Fruit fly (Drosophila melanogaster): Measurements from ENCODE around the gene CG4661.
A peak's percentile ranks its signal among the peaks of the same experiment; 100 is the strongest.

CG4661 gene

DNA sequence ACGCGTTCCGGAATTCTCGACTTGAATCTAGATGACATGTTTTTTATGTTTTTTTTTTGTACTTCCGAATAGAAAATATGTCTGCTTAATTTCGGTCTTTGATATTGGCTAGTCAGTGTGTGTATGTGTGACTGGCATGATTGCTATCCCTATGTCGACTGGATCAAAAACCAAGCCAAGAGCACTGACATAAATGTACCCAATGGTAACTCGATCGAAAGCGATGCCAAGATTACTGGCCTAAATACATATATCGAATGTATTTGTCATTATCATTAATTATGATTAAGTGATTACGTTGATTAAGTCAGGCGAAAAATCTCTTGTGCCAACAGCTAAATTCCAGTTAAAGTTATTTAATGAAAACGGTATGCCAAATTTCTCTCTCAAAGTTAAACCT lies at the start of gene CG4661:
Gene CG4661 (minus strand): TSS at position 101 of the 400 bp plus-strand sequence.
- no peak for TF ChIP-seq pad (GFP tag; optimal IDR thresholded peaks at IDR 0.05)
- TF ChIP-seq bab1 (GFP tag; optimal IDR thresholded peaks at IDR 0.05) = no peak
- no peak for TF ChIP-seq CG12768 (GFP tag; optimal IDR thresholded peaks at IDR 0.05)
- TF ChIP-seq Clk (GFP tag; optimal IDR thresholded peaks at IDR 0.05) = no peak
- no peak for TF ChIP-seq Crg-1 (GFP tag; optimal IDR thresholded peaks at IDR 0.05)
- TF ChIP-seq CG1620 (GFP tag; optimal IDR thresholded peaks at IDR 0.05) = no peak
- TF ChIP-seq cnc (optimal IDR thresholded peaks at IDR 0.05) = no peak
- TF ChIP-seq CG5204 (GFP tag; optimal IDR thresholded peaks at IDR 0.05) = no peak
- TF ChIP-seq CG7045 (GFP tag; optimal IDR thresholded peaks at IDR 0.05) = no peak
- no peak for TF ChIP-seq toe (GFP tag; optimal IDR thresholded peaks at IDR 0.05)
- TF ChIP-seq tj (GFP tag; optimal IDR thresholded peaks at IDR 0.05) = no peak
- no peak for TF ChIP-seq Mnt (GFP tag; optimal IDR thresholded peaks at IDR 0.05)
- TF ChIP-seq CG11617 (GFP tag; optimal IDR thresholded peaks at IDR 0.05) = no peak
- TF ChIP-seq ovo (GFP tag; optimal IDR thresholded peaks at IDR 0.05) = no peak
- no peak for TF ChIP-seq CG33017 (tag; optimal IDR thresholded peaks at IDR 0.05)
- TF ChIP-seq kay (GFP tag; ENCODE audit: borderline replicate concordance) = no peak
- TF ChIP-seq Hr96 (GFP tag; optimal IDR thresholded peaks at IDR 0.05) = no peak
- no peak for TF ChIP-seq CG7101 (tag; optimal IDR thresholded peaks at IDR 0.05)
- no peak for TF ChIP-seq CG14711 (tag; optimal IDR thresholded peaks at IDR 0.05)
- TF ChIP-seq cic (GFP tag; optimal IDR thresholded peaks at IDR 0.05) = no peak

DNA sequence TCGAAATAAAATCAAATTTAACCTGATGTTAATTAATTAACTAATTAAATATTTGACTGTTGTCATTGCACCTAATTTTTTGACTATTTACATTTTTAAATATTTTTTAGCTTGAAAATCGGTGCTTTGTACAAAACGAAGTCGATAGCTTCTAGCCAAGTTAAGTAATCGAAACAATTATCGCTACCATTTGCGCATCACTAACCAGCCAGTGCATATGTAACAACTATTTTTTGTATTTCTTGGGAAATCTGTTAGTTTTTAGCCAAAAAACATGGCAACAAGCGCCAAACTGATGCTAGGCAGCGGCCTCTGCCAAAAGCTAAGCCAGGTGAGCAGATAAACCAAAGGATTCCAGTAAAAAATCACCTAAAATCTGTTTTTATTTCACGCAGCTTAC lies 49.4 kb upstream of the CG4661 start, which contains the start of gene mRpL49:
Gene mRpL49 (plus strand): TSS at position 192 of the 400 bp plus-strand sequence.
- TF ChIP-seq toe (GFP tag; optimal IDR thresholded peaks at IDR 0.05) (peak; percentile 14), Crg-1 (GFP tag; optimal IDR thresholded peaks at IDR 0.05) (no peak)

DNA sequence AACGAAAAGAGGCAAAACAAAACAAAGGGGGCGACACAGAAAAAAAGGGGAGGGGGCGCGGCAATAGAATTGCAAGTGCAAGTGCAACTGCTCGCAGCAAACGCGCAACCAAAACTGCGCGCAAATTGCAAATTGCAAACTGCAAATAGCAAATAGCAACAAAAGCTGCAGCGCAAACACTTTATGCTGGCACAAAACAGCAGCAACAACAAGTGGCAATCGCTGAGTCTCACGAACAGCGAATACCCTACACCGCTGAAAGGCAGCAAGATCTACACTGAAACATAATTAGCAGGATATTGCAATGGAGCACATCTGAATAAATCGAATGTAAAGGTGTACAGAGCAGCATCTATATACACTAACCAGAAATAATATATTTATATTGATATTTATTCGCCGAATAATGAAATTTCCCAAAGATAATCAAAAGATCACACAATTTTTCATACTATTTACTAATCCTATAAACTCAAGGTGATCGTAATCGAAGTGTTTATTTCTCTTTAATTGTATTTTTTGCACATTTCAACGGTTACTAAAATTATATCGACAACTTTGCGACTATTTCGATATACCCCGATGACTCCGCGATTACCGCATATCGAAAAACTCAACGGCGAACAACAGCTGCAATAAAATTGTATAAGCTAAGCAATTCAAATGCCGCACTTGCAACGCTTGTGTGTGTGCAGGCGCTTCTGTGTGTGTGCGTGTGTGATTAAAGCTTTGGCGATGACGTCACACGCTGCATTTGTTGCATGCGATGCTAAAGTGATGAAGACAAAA lies 48.6 kb upstream of the CG4661 start, which contains the start of gene CG4404:
Gene CG4404 (minus strand): TSS at position 118 of the 789 bp plus-strand sequence.
- TF ChIP-seq Mnt (GFP tag; optimal IDR thresholded peaks at IDR 0.05) = no peak
- no peak for TF ChIP-seq cic (GFP tag; optimal IDR thresholded peaks at IDR 0.05)
- no peak for TF ChIP-seq CG14711 (tag; optimal IDR thresholded peaks at IDR 0.05)
- TF ChIP-seq tj (GFP tag; optimal IDR thresholded peaks at IDR 0.05) = peak; percentile 96
- TF ChIP-seq Crg-1 (GFP tag; optimal IDR thresholded peaks at IDR 0.05) = no peak
- TF ChIP-seq CG7045 (GFP tag; optimal IDR thresholded peaks at IDR 0.05) = no peak
- no peak for TF ChIP-seq pad (GFP tag; optimal IDR thresholded peaks at IDR 0.05)
- peak; percentile 14 for TF ChIP-seq CG1620 (GFP tag; optimal IDR thresholded peaks at IDR 0.05)
- TF ChIP-seq kay (GFP tag; ENCODE audit: borderline replicate concordance) = no peak
- TF ChIP-seq toe (GFP tag; optimal IDR thresholded peaks at IDR 0.05) = peak; percentile 29
- no peak for TF ChIP-seq CG33017 (tag; optimal IDR thresholded peaks at IDR 0.05)
- no peak for TF ChIP-seq ovo (GFP tag; optimal IDR thresholded peaks at IDR 0.05)
- TF ChIP-seq CG11617 (GFP tag; optimal IDR thresholded peaks at IDR 0.05) = peak; percentile 36
- TF ChIP-seq CG7101 (tag; optimal IDR thresholded peaks at IDR 0.05) = peak; percentile 13
- TF ChIP-seq CG5204 (GFP tag; optimal IDR thresholded peaks at IDR 0.05) = no peak
- TF ChIP-seq Clk (GFP tag; optimal IDR thresholded peaks at IDR 0.05) = no peak
- peak in 1 of 2 experiments; percentile 62 for TF ChIP-seq cnc (optimal IDR thresholded peaks at IDR 0.05)

DNA sequence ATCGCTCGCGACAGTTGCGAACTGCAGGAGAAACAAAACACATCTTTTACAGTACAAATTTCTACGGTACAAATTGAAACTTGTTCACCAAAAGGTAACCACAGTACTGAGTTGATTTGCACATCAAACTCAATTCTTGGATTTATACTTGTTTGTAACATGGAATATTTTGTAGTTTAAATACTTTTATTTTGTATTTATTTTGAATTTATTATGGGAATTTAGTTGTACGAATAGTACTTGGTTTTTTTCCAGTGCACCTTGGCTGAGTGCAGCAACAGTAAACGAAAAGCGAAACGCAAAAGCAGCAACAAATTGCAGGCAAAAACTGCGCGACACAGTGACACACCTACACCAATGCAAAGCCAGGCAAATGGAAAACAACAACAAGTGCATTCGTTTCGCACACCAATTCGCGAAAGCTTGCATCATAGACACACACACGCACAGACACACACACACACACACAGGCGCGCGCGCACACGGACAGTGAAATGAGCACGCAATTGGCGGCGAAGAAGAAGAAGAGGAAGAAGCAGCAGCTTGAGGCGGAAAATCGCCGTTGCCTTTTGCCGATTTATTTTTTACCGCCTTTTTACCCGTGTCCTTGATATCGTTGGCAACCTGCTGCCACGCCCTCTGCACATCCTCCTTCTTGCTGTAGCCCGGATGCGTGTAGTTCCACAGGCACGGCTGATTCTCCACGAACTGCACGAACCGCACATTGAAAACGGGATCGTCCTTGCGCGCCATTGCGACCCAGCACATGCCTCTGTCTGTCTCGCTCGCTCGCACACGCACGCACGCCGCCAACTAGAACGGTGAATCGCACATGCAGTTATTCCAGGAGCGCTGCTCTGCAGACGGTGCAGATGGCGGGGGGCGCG lies 47.7 kb upstream of the CG4661 start:
- TF ChIP-seq CG7101 (tag; optimal IDR thresholded peaks at IDR 0.05) (peak; percentile 60), CG12768 (GFP tag; optimal IDR thresholded peaks at IDR 0.05) (no peak), CG5204 (GFP tag; optimal IDR thresholded peaks at IDR 0.05) (no peak), bab1 (GFP tag; optimal IDR thresholded peaks at IDR 0.05) (peak; percentile 52), ovo (GFP tag; optimal IDR thresholded peaks at IDR 0.05) (peak; percentile 97), tj (GFP tag; optimal IDR thresholded peaks at IDR 0.05) (no peak), toe (GFP tag; optimal IDR thresholded peaks at IDR 0.05) (no peak), CG11617 (GFP tag; optimal IDR thresholded peaks at IDR 0.05) (no peak), CG1620 (GFP tag; optimal IDR thresholded peaks at IDR 0.05) (no peak), kay (GFP tag; ENCODE audit: borderline replicate concordance) (no peak), pad (GFP tag; optimal IDR thresholded peaks at IDR 0.05) (peak; percentile 49), Hr96 (GFP tag; optimal IDR thresholded peaks at IDR 0.05) (no peak), CG7045 (GFP tag; optimal IDR thresholded peaks at IDR 0.05) (no peak), Clk (GFP tag; optimal IDR thresholded peaks at IDR 0.05) (no peak), CG33017 (tag; optimal IDR thresholded peaks at IDR 0.05) (peak; percentile 33), Crg-1 (GFP tag; optimal IDR thresholded peaks at IDR 0.05) (no peak), cic (GFP tag; optimal IDR thresholded peaks at IDR 0.05) (peak; percentile 7), Mnt (GFP tag; optimal IDR thresholded peaks at IDR 0.05) (peak; percentile 91), cnc (optimal IDR thresholded peaks at IDR 0.05) (no peak), CG14711 (tag; optimal IDR thresholded peaks at IDR 0.05) (peak; percentile 46)

DNA sequence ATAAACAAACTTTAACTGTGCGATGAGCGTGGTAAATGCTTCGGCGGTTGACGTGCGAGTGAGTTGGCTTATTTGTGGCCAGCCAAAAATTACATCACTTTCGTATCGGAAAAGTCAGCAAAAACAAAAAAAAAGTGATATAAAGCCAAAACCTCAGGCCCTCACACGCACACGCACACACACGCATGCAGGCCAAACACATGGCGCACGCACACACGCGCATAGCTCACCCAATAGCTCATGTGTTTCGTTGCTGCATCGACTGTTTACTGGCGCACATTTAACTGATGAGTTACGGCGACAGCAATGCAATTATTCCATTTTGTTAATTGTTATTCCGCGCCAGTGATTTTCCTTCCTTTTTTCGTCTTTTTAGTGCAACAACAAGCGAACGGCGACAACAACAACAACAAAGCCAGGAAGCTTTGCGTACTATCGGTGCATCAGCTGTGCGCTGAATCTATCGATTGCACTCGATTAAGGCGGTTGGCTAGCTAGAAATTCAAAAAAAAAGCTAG lies 45.6 kb upstream of the CG4661 start, which contains the start of gene Flad1:
Gene Flad1 (minus strand): TSS at position 418 of the 518 bp plus-strand sequence.
- TF ChIP-seq Hr96 (GFP tag; optimal IDR thresholded peaks at IDR 0.05) = no peak
- no peak for TF ChIP-seq CG33017 (tag; optimal IDR thresholded peaks at IDR 0.05)
- TF ChIP-seq cnc (optimal IDR thresholded peaks at IDR 0.05) = no peak
- TF ChIP-seq pad (GFP tag; optimal IDR thresholded peaks at IDR 0.05) = peak; percentile 10
- TF ChIP-seq CG7101 (tag; optimal IDR thresholded peaks at IDR 0.05) = no peak
- TF ChIP-seq CG1620 (GFP tag; optimal IDR thresholded peaks at IDR 0.05) = no peak
- TF ChIP-seq toe (GFP tag; optimal IDR thresholded peaks at IDR 0.05) = no peak
- no peak for TF ChIP-seq kay (GFP tag; ENCODE audit: borderline replicate concordance)
- TF ChIP-seq CG11617 (GFP tag; optimal IDR thresholded peaks at IDR 0.05) = peak; percentile 13
- peak; percentile 20 for TF ChIP-seq CG12768 (GFP tag; optimal IDR thresholded peaks at IDR 0.05)
- TF ChIP-seq cic (GFP tag; optimal IDR thresholded peaks at IDR 0.05) = peak; percentile 41
- TF ChIP-seq tj (GFP tag; optimal IDR thresholded peaks at IDR 0.05) = peak; percentile 86
- TF ChIP-seq CG7045 (GFP tag; optimal IDR thresholded peaks at IDR 0.05) = no peak
- no peak for TF ChIP-seq Crg-1 (GFP tag; optimal IDR thresholded peaks at IDR 0.05)
- TF ChIP-seq Mnt (GFP tag; optimal IDR thresholded peaks at IDR 0.05) = peak; percentile 96
- no peak for TF ChIP-seq CG5204 (GFP tag; optimal IDR thresholded peaks at IDR 0.05)
- no peak for TF ChIP-seq Clk (GFP tag; optimal IDR thresholded peaks at IDR 0.05)
- TF ChIP-seq CG14711 (tag; optimal IDR thresholded peaks at IDR 0.05) = no peak
- TF ChIP-seq bab1 (GFP tag; optimal IDR thresholded peaks at IDR 0.05) = peak; percentile 58
- TF ChIP-seq ovo (GFP tag; optimal IDR thresholded peaks at IDR 0.05) = no peak

Measured in whole organism, adult.